Fruit fly (Drosophila melanogaster): Measurements from ENCODE around the gene Ncc69.

Gene Ncc69

DNA sequence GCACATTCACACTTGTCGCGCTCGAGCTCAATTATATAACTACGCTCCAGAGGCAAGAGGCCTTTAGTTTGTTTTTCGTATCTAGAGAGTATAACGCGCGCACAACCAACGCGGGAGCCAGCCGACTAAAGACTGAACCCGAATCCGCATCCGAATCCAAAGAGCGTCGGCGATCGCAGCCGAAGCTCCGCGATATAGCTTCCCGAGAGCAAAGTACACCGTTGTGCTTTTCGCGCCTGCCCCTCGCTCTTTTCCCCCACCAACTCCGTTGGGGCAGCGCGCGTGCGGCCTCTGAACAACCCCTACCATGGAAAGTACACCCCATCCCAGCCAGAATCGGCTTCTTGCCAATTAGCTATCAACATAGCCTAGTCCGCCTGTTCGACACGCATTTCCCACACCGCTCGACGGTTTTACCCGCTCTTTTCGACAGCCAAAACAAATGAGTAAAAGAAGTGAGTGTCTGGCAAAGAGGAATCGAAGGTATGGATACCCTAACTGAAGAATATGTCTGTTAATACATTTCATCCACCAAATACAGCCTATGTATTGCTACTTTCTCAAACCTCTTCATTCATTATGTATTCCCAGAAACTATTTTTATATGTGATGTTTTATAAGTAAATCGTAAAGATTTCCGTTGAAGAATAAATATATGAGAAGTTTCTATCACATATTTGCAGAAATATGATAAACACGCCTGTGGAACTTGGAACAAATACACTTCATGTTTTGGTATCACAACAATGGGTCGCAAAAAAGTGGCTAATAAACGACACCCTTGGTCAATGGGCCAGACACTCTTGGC, 17.5 kb upstream of the Ncc69 start (continued):
- TF ChIP-seq sqz (GFP tag; optimal IDR thresholded peaks at IDR 0.05) (no peak), CG5245 (GFP tag; optimal IDR thresholded peaks at IDR 0.05) (no peak), Fer3 (tag; optimal IDR thresholded peaks at IDR 0.05) (peak; percentile 23), Lim3 (GFP tag; IDR thresholded peaks at IDR 0.05) (no peak), Max (GFP tag; optimal IDR thresholded peaks at IDR 0.05) (no peak), ash1 (GFP tag; optimal IDR thresholded peaks at IDR 0.05) (peak; percentile 5), az2 (GFP tag; optimal IDR thresholded peaks at IDR 0.05) (no peak), gce (GFP tag; IDR thresholded peaks at IDR 0.05) (0 out of 3 replicates have a peak, but pooled peaks have one; percentile 50), p53 (GFP tag; optimal IDR thresholded peaks at IDR 0.05) (no peak), CG14710 (tag; optimal IDR thresholded peaks at IDR 0.05) (no peak), stwl (tag; optimal IDR thresholded peaks at IDR 0.05) (no peak), bcd (GFP tag; optimal IDR thresholded peaks at IDR 0.05) (peak; percentile 9), CG6272 (GFP tag; IDR thresholded peaks at IDR 0.05) (no peak), phol (tag; optimal IDR thresholded peaks at IDR 0.05) (no peak), HLHmδ (GFP tag; optimal IDR thresholded peaks at IDR 0.05) (no peak), pb (GFP tag; optimal IDR thresholded peaks at IDR 0.05) (peak; percentile 52), CG12769 (tag; optimal IDR thresholded peaks at IDR 0.05) (peak; percentile 92), CG31365 (tag; optimal IDR thresholded peaks at IDR 0.05) (no peak), gsb-n (tag; optimal IDR thresholded peaks at IDR 0.05) (no peak), Hr51 (GFP tag; optimal IDR thresholded peaks at IDR 0.05) (no peak), da (GFP tag; optimal IDR thresholded peaks at IDR 0.05) (no peak), HLH4C (GFP tag; IDR thresholded peaks at IDR 0.05; ENCODE audit: partially characterized antibody) (peak; percentile 40; the same call in 1 of the 3 replicates), CG13123 (GFP tag; optimal IDR thresholded peaks at IDR 0.05) (no peak), dmrt11E (tag; optimal IDR thresholded peaks at IDR 0.05) (no peak), slou (GFP tag; optimal IDR thresholded peaks at IDR 0.05) (no peak), ERR (GFP tag; optimal IDR thresholded peaks at IDR 0.05) (peak; percentile 88), odd (GFP tag; optimal IDR thresholded peaks at IDR 0.05) (no peak), CG2129 (GFP tag; IDR thresholded peaks at IDR 0.05; ENCODE audit: partially characterized antibody) (no peak), zf30C (GFP tag; optimal IDR thresholded peaks at IDR 0.05) (no peak), CG14667 (GFP tag; IDR thresholded peaks at IDR 0.05) (no peak), Optix (GFP tag; IDR thresholded peaks at IDR 0.05) (peak; percentile 44; the same call in 1 of the 3 replicates), shn (GFP tag; optimal IDR thresholded peaks at IDR 0.05) (no peak), kah (GFP tag; optimal IDR thresholded peaks at IDR 0.05) (peak; percentile 18), CG1233 (GFP tag; optimal IDR thresholded peaks at IDR 0.05) (no peak), Dp (GFP tag; optimal IDR thresholded peaks at IDR 0.05) (no peak), sima (GFP tag; optimal IDR thresholded peaks at IDR 0.05) (no peak), wek (GFP tag; optimal IDR thresholded peaks at IDR 0.05) (no peak), abd-A (tag; optimal IDR thresholded peaks at IDR 0.05) (peak; percentile 2), CG33213 (GFP tag; optimal IDR thresholded peaks at IDR 0.05) (no peak), CG4730 (GFP tag; IDR thresholded peaks at IDR 0.05) (no peak), vfl (GFP tag; optimal IDR thresholded peaks at IDR 0.05) (no peak), CG13624 (GFP tag; optimal IDR thresholded peaks at IDR 0.05) (peak; percentile 30), CG3281 (GFP tag; optimal IDR thresholded peaks at IDR 0.05) (peak; percentile 60), HmgD (GFP tag; optimal IDR thresholded peaks at IDR 0.05) (no peak), br (optimal IDR thresholded peaks at IDR 0.05) (no peak), Xbp1 (GFP tag; optimal IDR thresholded peaks at IDR 0.05) (no peak), CG34422 (GFP tag; IDR thresholded peaks at IDR 0.05) (peak; percentile 51; the same call in 1 of the 3 replicates), Fer1 (GFP tag; optimal IDR thresholded peaks at IDR 0.05) (peak; percentile 36), hth (optimal IDR thresholded peaks at IDR 0.05) (no peak), CG15514 (GFP tag; optimal IDR thresholded peaks at IDR 0.05) (peak; percentile 66)

All from whole organism, embryonic.